Worm (Caenorhabditis elegans) whole organism, L2 larva: Measurements from ENCODE around the gene taap-1.

Experiments
- C34F6.9 ChIP-seq: fragments of 150-350 bp; optimal IDR thresholded peaks from 2 replicates; lab custom pipeline; 2014; ENCODE audit warnings: missing biosample characterization, missing genetic modification characterization
- F13H6.1 ChIP-seq: sonication (generic microtip); optimal IDR thresholded peaks from 2 replicates; lab custom pipeline; 2016; ENCODE audit warnings: missing genetic modification characterization, missing compliant biosample characterization
- ama-1 ChIP-seq: fragments of 150-350 bp; optimal IDR thresholded peaks from 2 replicates; lab custom pipeline; 2018; ENCODE audit warnings: inconsistent platforms
- blmp-1 ChIP-seq: sonication (generic microtip); optimal IDR thresholded peaks from 2 replicates; lab custom pipeline; 2017; ENCODE audit warnings: missing genetic modification characterization, mild to moderate bottlenecking, missing compliant biosample characterization, antibody characterized with exemption, moderate library complexity; ENCODE audit not compliant: insufficient read depth
- ceh-16 ChIP-seq: fragments of 150-350 bp; optimal IDR thresholded peaks from 2 replicates; lab custom pipeline; 2014; ENCODE audit warnings: missing biosample characterization, missing genetic modification characterization
- ceh-82 ChIP-seq: fragments of 150-350 bp; optimal IDR thresholded peaks from 2 replicates; lab custom pipeline; 2014; ENCODE audit warnings: missing biosample characterization, missing genetic modification characterization
- crh-2 ChIP-seq: sonication (generic microtip); optimal IDR thresholded peaks from 2 replicates; lab custom pipeline; 2017; ENCODE audit warnings: missing biosample characterization, missing genetic modification characterization
- egl-27 ChIP-seq: sonication (generic microtip); optimal IDR thresholded peaks from 3 replicates; lab custom pipeline; 2017; ENCODE audit warnings: missing biosample characterization, missing genetic modification reagents, missing genetic modification characterization
- elt-1 ChIP-seq: fragments of 150-350 bp; optimal IDR thresholded peaks from 2 replicates; lab custom pipeline; 2014; ENCODE audit warnings: missing biosample characterization, missing genetic modification characterization
- elt-3 ChIP-seq: sonication (generic microtip); optimal IDR thresholded peaks from 2 replicates; lab custom pipeline; 2017; ENCODE audit warnings: missing biosample characterization, missing genetic modification characterization
- fos-1 ChIP-seq: fragments of 150-350 bp; optimal IDR thresholded peaks from 2 replicates; lab custom pipeline; 2014; ENCODE audit warnings: missing biosample characterization, missing genetic modification characterization
- gmeb-1 ChIP-seq: fragments of 150-350 bp; optimal IDR thresholded peaks from 2 replicates; lab custom pipeline; 2014; ENCODE audit warnings: missing biosample characterization, missing genetic modification characterization
- lin-11 ChIP-seq: fragments of 150-350 bp; sonication (generic microtip); optimal IDR thresholded peaks from 2 replicates; lab custom pipeline; 2014; ENCODE audit warnings: missing biosample characterization, missing genetic modification characterization, inconsistent platforms, mixed read lengths
- lin-13 ChIP-seq: fragments of 150-350 bp; optimal IDR thresholded peaks from 2 replicates; lab custom pipeline; 2014; ENCODE audit warnings: missing biosample characterization, missing genetic modification reagents, missing genetic modification characterization
- lsy-2 ChIP-seq, 2 experiments: fragments of 150-350 bp in 1 of 2; sonication (generic microtip) in 1 of 2; optimal IDR thresholded peaks; 2 replicates each; lab custom pipeline; 2014 to 2017; ENCODE audit warnings: missing biosample characterization in 2 of 2, missing genetic modification characterization in 2 of 2
- mab-5 ChIP-seq: fragments of 150-350 bp; optimal IDR thresholded peaks from 2 replicates; lab custom pipeline; 2014; ENCODE audit warnings: missing biosample characterization, missing genetic modification characterization
- mbf-1 ChIP-seq: sonication (generic microtip); optimal IDR thresholded peaks from 2 replicates; lab custom pipeline; 2017; ENCODE audit warnings: missing biosample characterization, missing genetic modification characterization
- mdl-1 ChIP-seq, 2 experiments: fragments of 150-350 bp in 1 of 2; sonication (generic microtip) in 1 of 2; optimal IDR thresholded peaks; 2 replicates each; lab custom pipeline; 2017; ENCODE audit warnings: missing biosample characterization in 2 of 2, missing genetic modification characterization in 2 of 2
- nhr-10 ChIP-seq: sonication (generic microtip); optimal IDR thresholded peaks from 2 replicates; lab custom pipeline; 2017; ENCODE audit warnings: missing biosample characterization, missing genetic modification characterization
- nhr-11 ChIP-seq: fragments of 150-350 bp; optimal IDR thresholded peaks from 2 replicates; lab custom pipeline; 2014; ENCODE audit warnings: missing biosample characterization, missing genetic modification characterization
- nhr-12 ChIP-seq: fragments of 150-350 bp; optimal IDR thresholded peaks from 2 replicates; lab custom pipeline; 2014; ENCODE audit warnings: missing biosample characterization, missing genetic modification characterization
- nhr-129 ChIP-seq: fragments of 150-350 bp; optimal IDR thresholded peaks from 2 replicates; lab custom pipeline; 2014; ENCODE audit warnings: missing biosample characterization, missing genetic modification characterization
- nhr-21 ChIP-seq: fragments of 150-350 bp; optimal IDR thresholded peaks from 2 replicates; lab custom pipeline; 2014; ENCODE audit warnings: missing biosample characterization, missing genetic modification characterization
- nhr-237 ChIP-seq: fragments of 150-350 bp; optimal IDR thresholded peaks from 2 replicates; lab custom pipeline; 2014; ENCODE audit warnings: missing biosample characterization, missing genetic modification characterization
- nhr-25 ChIP-seq: fragments of 150-350 bp; sonication (generic microtip); optimal IDR thresholded peaks from 3 replicates; lab custom pipeline; 2014; ENCODE audit warnings: missing biosample characterization, missing genetic modification characterization
- nhr-6 ChIP-seq: fragments of 150-350 bp; optimal IDR thresholded peaks from 2 replicates; lab custom pipeline; 2014; ENCODE audit warnings: missing biosample characterization, missing genetic modification characterization
- nhr-77 ChIP-seq: fragments of 150-350 bp; optimal IDR thresholded peaks from 2 replicates; lab custom pipeline; 2014; ENCODE audit warnings: missing biosample characterization, missing genetic modification characterization
- peb-1 ChIP-seq: fragments of 150-350 bp; optimal IDR thresholded peaks from 2 replicates; lab custom pipeline; 2014; ENCODE audit warnings: missing biosample characterization, missing genetic modification characterization
- skn-1 ChIP-seq: sonication (generic microtip); optimal IDR thresholded peaks from 2 replicates; lab custom pipeline; 2017; ENCODE audit warnings: missing biosample characterization, missing genetic modification characterization
- sma-3 ChIP-seq: sonication (generic microtip); optimal IDR thresholded peaks from 2 replicates; lab custom pipeline; 2016; ENCODE audit warnings: missing genetic modification reagents, missing genetic modification characterization, missing compliant biosample characterization
- sma-9 ChIP-seq, 2 experiments: fragments of 150-350 bp in 1 of 2; sonication (generic microtip) in 1 of 2; optimal IDR thresholded peaks; 2 replicates each; lab custom pipeline; 2014 to 2016; ENCODE audit warnings: missing genetic modification characterization in 2 of 2, mild to moderate bottlenecking in 1 of 2, missing biosample characterization in 1 of 2, missing compliant biosample characterization in 1 of 2, missing genetic modification reagents in 1 of 2, moderate library complexity in 1 of 2
- unc-55 ChIP-seq: fragments of 150-350 bp; sonication (generic microtip); optimal IDR thresholded peaks from 3 replicates; lab custom pipeline; 2014; ENCODE audit warnings: missing biosample characterization, missing genetic modification reagents, missing genetic modification characterization
- ztf-1 ChIP-seq: fragments of 200-800 bp; sonication (Bioruptor generic); conservative IDR thresholded peaks from 2 replicates; pipeline ENCODE4 v1.3.6; 2022; ENCODE audit warnings: missing genetic modification characterization, missing compliant biosample characterization
- ztf-11 ChIP-seq: sonication (generic microtip); optimal IDR thresholded peaks from 2 replicates; lab custom pipeline; 2017; ENCODE audit warnings: missing biosample characterization, missing genetic modification characterization

Gene taap-1

ce11 chrII:8499021-8499420 is 15.3 kb upstream of the taap-1 start (continued):
- no peak for TF ChIP-seq nhr-237 (tag; lab: Kevin White, UChicago)
- TF ChIP-seq, all 48 proteins: peak for 4

ce11 chrII:8498173-8498572 is 14.5 kb upstream of the taap-1 start:
- no peak for TF ChIP-seq unc-55
- TF ChIP-seq ceh-82 (tag; lab: Kevin White, UChicago), result no peak
- no peak for TF ChIP-seq mab-5 (tag; lab: Kevin White, UChicago)
- TF ChIP-seq ztf-11 (tag; lab: Kevin White, UChicago), result no peak
- TF ChIP-seq egl-27 (tag; lab: Kevin White, UChicago), result no peak
- TF ChIP-seq mbf-1, result no peak
- TF ChIP-seq nhr-10 (tag; lab: Kevin White, UChicago), result no peak
- no peak for TF ChIP-seq mdl-1 (tag; optimal IDR thresholded peaks at IDR 0.05; lab: Kevin White, UChicago)
- TF ChIP-seq ceh-16 (tag; lab: Kevin White, UChicago), result no peak
- no peak for TF ChIP-seq lin-13
- TF ChIP-seq nhr-129 (tag; lab: Kevin White, UChicago), result no peak
- TF ChIP-seq nhr-237 (tag; lab: Kevin White, UChicago), result no peak
- TF ChIP-seq nhr-21, result no peak
- TF ChIP-seq skn-1 (tag; lab: Kevin White, UChicago), result no peak
- no peak for TF ChIP-seq elt-3 (tag; lab: Kevin White, UChicago)
- TF ChIP-seq nhr-12, result no peak
- no peak for TF ChIP-seq C34F6.9 (tag; lab: Kevin White, UChicago)
- no peak for TF ChIP-seq nhr-6 (tag; lab: Kevin White, UChicago)

ce11 chrII:8496184-8496583 is 12.5 kb upstream of the taap-1 start:
- TF ChIP-seq sma-9 (GFP tag; optimal IDR thresholded peaks at IDR 0.05; lab: Kevin White, UChicago) (peak; percentile 17), sma-9 (tag; optimal IDR thresholded peaks at IDR 0.05; lab: Kevin White, UChicago) (no peak), ztf-1 (GFP tag; lab: Robert Waterston, UW) (no peak), lsy-2 (tag; optimal IDR thresholded peaks at IDR 0.05; lab: Kevin White, UChicago) (peak in 1 of 2 experiments; percentile 0), nhr-129 (tag; lab: Kevin White, UChicago) (peak; percentile 20)

DNA sequence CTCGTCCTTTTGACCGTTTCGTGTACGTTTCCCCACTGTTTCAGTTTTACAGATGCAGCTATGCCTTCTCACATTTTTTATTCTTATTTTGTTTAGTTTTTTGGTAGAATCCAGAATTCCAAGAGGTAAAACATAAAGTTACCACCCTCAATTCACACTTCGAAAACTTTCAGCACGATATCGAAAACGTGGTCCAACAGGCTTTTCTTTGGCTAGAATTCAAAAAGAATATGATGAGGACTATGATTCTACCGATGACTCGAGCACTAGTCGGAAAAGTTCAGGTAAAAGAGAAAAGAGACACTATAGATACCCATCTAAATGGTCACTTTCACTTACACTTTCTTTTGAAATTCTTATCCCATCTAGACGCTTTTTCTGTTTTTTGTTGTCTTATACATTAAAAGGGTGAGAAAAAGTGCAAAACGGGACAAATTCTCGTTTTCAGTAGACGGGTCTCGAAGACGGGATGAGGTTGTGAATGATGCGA is 10.6 kb upstream of the taap-1 start, which contains the start of gene M05D6.9:
Gene M05D6.9 (plus strand): TSS at position 51 of the 490 bp plus-strand sequence.
- TF ChIP-seq blmp-1 (peak; percentile 75), ama-1 (lab: Kevin White, UChicago) (no peak)

- no peak for TF ChIP-seq elt-1 (tag; lab: Kevin White, UChicago)
- no peak for TF ChIP-seq peb-1
- no peak for TF ChIP-seq nhr-6 (tag; lab: Kevin White, UChicago)
- TF ChIP-seq F13H6.1 (tag; lab: Kevin White, UChicago), result no peak
- TF ChIP-seq fos-1 (tag; lab: Kevin White, UChicago), result no peak
- TF ChIP-seq nhr-237 (tag; lab: Kevin White, UChicago), result no peak
- no peak for TF ChIP-seq gmeb-1
- TF ChIP-seq, all 48 proteins: peak for 0
Observed at ce11 chrII:8488123-8488522, 4.5 kb upstream of the taap-1 start.

DNA sequence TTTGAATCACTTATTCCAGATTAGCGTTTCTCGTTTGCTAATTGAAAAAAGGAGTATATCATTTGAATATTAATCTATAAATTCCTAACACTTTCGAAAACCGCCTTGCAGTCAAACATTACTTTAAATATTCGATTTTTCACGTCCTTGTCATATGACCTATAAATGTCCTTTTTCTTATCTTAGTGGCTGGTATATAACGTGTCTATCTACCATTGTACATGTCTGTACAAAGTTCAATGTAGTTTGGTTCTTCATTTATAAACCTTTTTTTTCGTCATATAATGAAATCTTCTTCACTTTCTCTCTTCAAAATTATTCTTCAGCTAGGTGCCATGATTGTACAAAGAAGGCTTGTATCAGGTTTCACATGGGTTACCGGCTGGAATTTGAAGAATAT is 1.9 kb upstream of the taap-1 start, which contains the start of gene gbh-2:
Gene gbh-2 (plus strand): TSS at position 277 of the 400 bp plus-strand sequence.
- TF ChIP-seq lin-13 (no peak), nhr-6 (tag; lab: Kevin White, UChicago) (peak; percentile 24), fos-1 (tag; lab: Kevin White, UChicago) (peak; percentile 73), nhr-11 (tag; lab: Kevin White, UChicago) (no peak), C34F6.9 (tag; lab: Kevin White, UChicago) (no peak), ztf-11 (tag; lab: Kevin White, UChicago) (no peak), sma-9 (GFP tag; optimal IDR thresholded peaks at IDR 0.05; lab: Kevin White, UChicago) (peak; percentile 89), sma-9 (tag; optimal IDR thresholded peaks at IDR 0.05; lab: Kevin White, UChicago) (no peak), mdl-1 (tag; optimal IDR thresholded peaks at IDR 0.05; lab: Kevin White, UChicago) (no peak), nhr-25 (tag; lab: Kevin White, UChicago) (peak; percentile 92), gmeb-1 (peak; percentile 48), sma-3 (peak; percentile 64), ama-1 (lab: Kevin White, UChicago) (no peak), nhr-129 (tag; lab: Kevin White, UChicago) (peak; percentile 93), nhr-21 (peak; percentile 80), lin-11 (no peak), F13H6.1 (tag; lab: Kevin White, UChicago) (peak; percentile 19), crh-2 (tag; lab: Kevin White, UChicago) (peak; percentile 86), lsy-2 (tag; optimal IDR thresholded peaks at IDR 0.05; lab: Kevin White, UChicago) (peak in 1 of 2 experiments; percentile 3), nhr-237 (tag; lab: Kevin White, UChicago) (no peak), blmp-1 (peak; percentile 57), nhr-77 (no peak)
- TF ChIP-seq, all 48 proteins: peak for 12
